Fruit fly (Drosophila melanogaster) whole organism, embryonic: Measurements from ENCODE around the gene CG6656.
A peak's percentile ranks its signal among the peaks of the same experiment; 100 is the strongest.

ENCODE experiments used
- B-H2 ChIP-seq: fragments of 200-800 bp; sonication (Bioruptor generic); optimal IDR thresholded peaks from 2 replicates; lab custom pipeline; 2018; ENCODE audit warnings: missing biosample characterization, mild to moderate bottlenecking, missing genetic modification characterization
- C15 ChIP-seq: fragments of 200-800 bp; sonication (Bioruptor generic); IDR thresholded peaks from 3 replicates; pipeline ENCODE4 v1.3.6; 2022; ENCODE audit warnings: missing biosample characterization, missing genetic modification characterization
- CG10321 ChIP-seq: fragments of 200-800 bp; sonication (Bioruptor generic); IDR thresholded peaks from 2 replicates; pipeline ENCODE4 v1.3.6; 2022; ENCODE audit warnings: missing biosample characterization, missing genetic modification characterization
- CG11093 ChIP-seq: fragments of 200-800 bp; sonication (Bioruptor generic); IDR thresholded peaks from 3 replicates; pipeline ENCODE4 v1.3.6; 2022; ENCODE audit warnings: missing biosample characterization, missing genetic modification characterization
- CG15073 ChIP-seq: fragments of 200-800 bp; sonication (Bioruptor generic); optimal IDR thresholded peaks from 2 replicates; lab custom pipeline; 2016; ENCODE audit warnings: missing biosample characterization, missing genetic modification characterization
- CG1529 ChIP-seq: fragments of 200-800 bp; sonication (Bioruptor generic); optimal IDR thresholded peaks from 3 replicates; lab custom pipeline; 2018; ENCODE audit warnings: missing biosample characterization, missing genetic modification characterization
- CG15696 ChIP-seq: fragments of 200-800 bp; sonication (Bioruptor generic); optimal IDR thresholded peaks from 2 replicates; lab custom pipeline; 2019; ENCODE audit warnings: missing biosample characterization, mild to moderate bottlenecking, missing genetic modification characterization, moderate library complexity
- CG16813 ChIP-seq: fragments of 200-800 bp; sonication (Bioruptor generic); IDR thresholded peaks from 3 replicates; pipeline ENCODE4 v1.3.6; 2022; ENCODE audit warnings: missing biosample characterization, missing genetic modification characterization; ENCODE audit not compliant: partially characterized antibody
- CG17912 ChIP-seq: fragments of 200-800 bp; sonication (Bioruptor generic); optimal IDR thresholded peaks from 2 replicates; lab custom pipeline; 2018; ENCODE audit warnings: missing biosample characterization, mild to moderate bottlenecking, missing genetic modification characterization
- CG2202 ChIP-seq: fragments of 200-800 bp; sonication (Bioruptor generic); optimal IDR thresholded peaks from 2 replicates; lab custom pipeline; 2018; ENCODE audit warnings: missing biosample characterization, mild to moderate bottlenecking, missing genetic modification characterization
- CG3065 ChIP-seq: fragments of 200-800 bp; sonication (Bioruptor generic); optimal IDR thresholded peaks from 2 replicates; lab custom pipeline; 2016; ENCODE audit warnings: missing biosample characterization, missing genetic modification characterization
- CG31365 ChIP-seq: fragments of 200-800 bp; sonication (Bioruptor generic); optimal IDR thresholded peaks from 2 replicates; lab custom pipeline; 2018; ENCODE audit warnings: missing biosample characterization, mild to moderate bottlenecking, missing genetic modification characterization
- CG33213 ChIP-seq: fragments of 200-800 bp; sonication (Bioruptor generic); optimal IDR thresholded peaks from 3 replicates; lab custom pipeline; 2016; ENCODE audit warnings: missing biosample characterization, missing genetic modification characterization
- CG4360 ChIP-seq: fragments of 200-800 bp; sonication (Bioruptor generic); IDR thresholded peaks from 2 replicates; pipeline ENCODE4 v1.3.6; 2022; ENCODE audit warnings: missing biosample characterization, missing genetic modification characterization
- CG8089 ChIP-seq: fragments of 200-800 bp; sonication (Bioruptor generic); optimal IDR thresholded peaks from 3 replicates; lab custom pipeline; 2016; ENCODE audit warnings: missing biosample characterization, missing genetic modification characterization
- CG8290 ChIP-seq, 3 experiments: fragments of 200-800 bp; sonication (Bioruptor generic); optimal IDR thresholded peaks; 2 replicates each; lab custom pipeline; 2016 to 2019; ENCODE audit warnings: missing biosample characterization in 3 of 3, missing genetic modification characterization in 3 of 3, mild to moderate bottlenecking in 2 of 3, moderate library complexity in 1 of 3
- CG8388 ChIP-seq: fragments of 200-800 bp; sonication (Bioruptor generic); optimal IDR thresholded peaks from 2 replicates; lab custom pipeline; 2019; ENCODE audit warnings: missing biosample characterization, mild to moderate bottlenecking, missing genetic modification characterization, moderate library complexity
- CG9817 ChIP-seq: fragments of 200-800 bp; sonication (Bioruptor generic); optimal IDR thresholded peaks from 2 replicates; lab custom pipeline; 2018; ENCODE audit warnings: missing biosample characterization, mild to moderate bottlenecking, missing genetic modification characterization, moderate library complexity
- D19A ChIP-seq: fragments of 200-800 bp; optimal IDR thresholded peaks from 3 replicates; lab custom pipeline; 2019; ENCODE audit warnings: missing biosample characterization, mild to moderate bottlenecking, missing genetic modification characterization, moderate library complexity
- Dfd ChIP-seq, 2 experiments: fragments of >200 bp; optimal IDR thresholded peaks; 2 replicates each; lab custom pipeline; 2017; ENCODE audit warnings: missing biosample characterization in 2 of 2, missing genetic modification characterization in 2 of 2
- Dref ChIP-seq: fragments of 200-800 bp; sonication (Bioruptor generic); IDR thresholded peaks from 2 replicates; pipeline ENCODE4 v1.3.6; 2022; ENCODE audit warnings: missing biosample characterization, missing genetic modification characterization
- E2f2 ChIP-seq: fragments of 200-800 bp; sonication (Bioruptor generic); IDR thresholded peaks from 2 replicates; pipeline ENCODE4 v1.3.6; 2022; ENCODE audit warnings: missing biosample characterization, missing genetic modification characterization
- HmgZ ChIP-seq: fragments of 200-800 bp; sonication (Bioruptor generic); optimal IDR thresholded peaks from 2 replicates; lab custom pipeline; 2018; ENCODE audit warnings: missing biosample characterization, mild to moderate bottlenecking, missing genetic modification characterization
- Nf-YB ChIP-seq: fragments of 200-800 bp; sonication (Bioruptor generic); optimal IDR thresholded peaks from 3 replicates; lab custom pipeline; 2019; ENCODE audit warnings: missing biosample characterization, mild to moderate bottlenecking, missing genetic modification characterization, moderate library complexity
- NfI ChIP-seq: fragments of 200-800 bp; sonication (Bioruptor generic); optimal IDR thresholded peaks from 3 replicates; lab custom pipeline; 2018; ENCODE audit warnings: missing biosample characterization, mild to moderate bottlenecking, missing genetic modification characterization, moderate library complexity
- Oaz ChIP-seq: fragments of 200-800 bp; sonication (Bioruptor generic); IDR thresholded peaks from 2 replicates; pipeline ENCODE4 v1.3.6; 2022; ENCODE audit warnings: missing biosample characterization, missing genetic modification characterization
- Ptx1 ChIP-seq: fragments of 200-800 bp; sonication (Bioruptor generic); IDR thresholded peaks from 2 replicates; pipeline ENCODE4 v1.3.6; 2022; ENCODE audit warnings: missing biosample characterization, missing genetic modification characterization
- Sry-δ ChIP-seq: fragments of 200-800 bp; sonication (Bioruptor generic); optimal IDR thresholded peaks from 2 replicates; lab custom pipeline; 2016; ENCODE audit warnings: missing biosample characterization, missing genetic modification characterization
- Ssrp ChIP-seq: fragments of 200-800 bp; sonication (Bioruptor generic); optimal IDR thresholded peaks from 2 replicates; lab custom pipeline; 2018; ENCODE audit warnings: missing biosample characterization, mild to moderate bottlenecking, missing genetic modification characterization, moderate library complexity
- Tbp ChIP-seq: fragments of >200 bp; optimal IDR thresholded peaks from 2 replicates; lab custom pipeline; 2018; ENCODE audit warnings: missing biosample characterization, missing genetic modification characterization
- Vsx1 ChIP-seq: fragments of 200-800 bp; sonication (Bioruptor generic); optimal IDR thresholded peaks from 2 replicates; lab custom pipeline; 2017; ENCODE audit warnings: missing biosample characterization, mild to moderate bottlenecking, missing genetic modification characterization, missing genetic modification reagents
- YL-1 ChIP-seq: fragments of 200-800 bp; sonication (Bioruptor generic); optimal IDR thresholded peaks from 3 replicates; lab custom pipeline; 2017; ENCODE audit warnings: missing biosample characterization, mild to moderate bottlenecking, missing genetic modification characterization
- amos ChIP-seq: fragments of 200-800 bp; sonication (Bioruptor generic); IDR thresholded peaks from 2 replicates; pipeline ENCODE4 v1.3.6; 2022; ENCODE audit warnings: missing biosample characterization, missing genetic modification characterization; ENCODE audit not compliant: partially characterized antibody
- chm ChIP-seq: fragments of 200-800 bp; sonication (Bioruptor generic); IDR thresholded peaks from 2 replicates; pipeline ENCODE4 v1.3.6; 2022; ENCODE audit warnings: missing biosample characterization, missing genetic modification characterization
- dysf ChIP-seq: fragments of 200-800 bp; sonication (Bioruptor generic); IDR thresholded peaks from 3 replicates; pipeline ENCODE4 v1.3.6; 2022; ENCODE audit warnings: missing biosample characterization, missing genetic modification characterization
- ems ChIP-seq: fragments of 200-800 bp; sonication (Bioruptor generic); optimal IDR thresholded peaks from 3 replicates; lab custom pipeline; 2016; ENCODE audit warnings: missing biosample characterization, missing genetic modification characterization
- eve ChIP-seq, 2 experiments: fragments of >200 bp; optimal IDR thresholded peaks; 2 replicates each; lab custom pipeline; 2017; ENCODE audit warnings: missing biosample characterization in 2 of 2, missing genetic modification characterization in 2 of 2
- fd3F ChIP-seq: fragments of 200-800 bp; sonication (Bioruptor generic); optimal IDR thresholded peaks from 2 replicates; lab custom pipeline; 2018; ENCODE audit warnings: missing biosample characterization, mild to moderate bottlenecking, missing genetic modification characterization, moderate library complexity
- gfzf ChIP-seq: fragments of 200-800 bp; sonication (Bioruptor generic); optimal IDR thresholded peaks from 2 replicates; lab custom pipeline; 2016; ENCODE audit warnings: missing biosample characterization, mild to moderate bottlenecking, missing genetic modification characterization, moderate library complexity
- insv ChIP-seq, 2 experiments: fragments of 200-800 bp; sonication (Bioruptor generic); optimal IDR thresholded peaks; 3 replicates each; lab custom pipeline; 2016 to 2018; ENCODE audit warnings: missing biosample characterization in 2 of 2, missing genetic modification characterization in 2 of 2
- pita ChIP-seq: fragments of 200-800 bp; sonication (Bioruptor generic); optimal IDR thresholded peaks from 2 replicates; lab custom pipeline; 2017; ENCODE audit warnings: missing biosample characterization, mild to moderate bottlenecking, missing genetic modification characterization
- pros ChIP-seq: fragments of 200-800 bp; sonication (Bioruptor generic); optimal IDR thresholded peaks from 3 replicates; lab custom pipeline; 2019; ENCODE audit warnings: missing biosample characterization, mild to moderate bottlenecking, missing genetic modification characterization, moderate library complexity
- row ChIP-seq: fragments of 200-800 bp; sonication (Bioruptor generic); IDR thresholded peaks from 3 replicates; pipeline ENCODE4 v1.3.6; 2022; ENCODE audit warnings: missing biosample characterization, missing genetic modification characterization
- scrt ChIP-seq: fragments of 200-800 bp; sonication (Bioruptor generic); optimal IDR thresholded peaks from 2 replicates; lab custom pipeline; 2018; ENCODE audit warnings: missing biosample characterization, mild to moderate bottlenecking, missing genetic modification characterization, moderate library complexity
- sim ChIP-seq: fragments of 200-800 bp; sonication (Bioruptor generic); IDR thresholded peaks from 2 replicates; pipeline ENCODE4 v1.3.6; 2022; ENCODE audit warnings: missing biosample characterization, missing genetic modification characterization
- slou ChIP-seq: fragments of 200-800 bp; sonication (Bioruptor generic); optimal IDR thresholded peaks from 3 replicates; lab custom pipeline; 2016; ENCODE audit warnings: missing biosample characterization, missing genetic modification characterization
- ssp ChIP-seq: fragments of 200-800 bp; sonication (Bioruptor generic); IDR thresholded peaks from 2 replicates; pipeline ENCODE4 v1.3.6; 2022; ENCODE audit warnings: missing biosample characterization, missing genetic modification characterization
- trem ChIP-seq: fragments of 200-800 bp; optimal IDR thresholded peaks from 3 replicates; lab custom pipeline; 2019; ENCODE audit warnings: missing biosample characterization, mild to moderate bottlenecking, missing genetic modification characterization, moderate library complexity
- unpg ChIP-seq: fragments of 200-800 bp; sonication (Bioruptor generic); optimal IDR thresholded peaks from 3 replicates; lab custom pipeline; 2018; ENCODE audit warnings: missing biosample characterization, mild to moderate bottlenecking, missing genetic modification characterization, moderate library complexity

CG6656 gene

DNA sequence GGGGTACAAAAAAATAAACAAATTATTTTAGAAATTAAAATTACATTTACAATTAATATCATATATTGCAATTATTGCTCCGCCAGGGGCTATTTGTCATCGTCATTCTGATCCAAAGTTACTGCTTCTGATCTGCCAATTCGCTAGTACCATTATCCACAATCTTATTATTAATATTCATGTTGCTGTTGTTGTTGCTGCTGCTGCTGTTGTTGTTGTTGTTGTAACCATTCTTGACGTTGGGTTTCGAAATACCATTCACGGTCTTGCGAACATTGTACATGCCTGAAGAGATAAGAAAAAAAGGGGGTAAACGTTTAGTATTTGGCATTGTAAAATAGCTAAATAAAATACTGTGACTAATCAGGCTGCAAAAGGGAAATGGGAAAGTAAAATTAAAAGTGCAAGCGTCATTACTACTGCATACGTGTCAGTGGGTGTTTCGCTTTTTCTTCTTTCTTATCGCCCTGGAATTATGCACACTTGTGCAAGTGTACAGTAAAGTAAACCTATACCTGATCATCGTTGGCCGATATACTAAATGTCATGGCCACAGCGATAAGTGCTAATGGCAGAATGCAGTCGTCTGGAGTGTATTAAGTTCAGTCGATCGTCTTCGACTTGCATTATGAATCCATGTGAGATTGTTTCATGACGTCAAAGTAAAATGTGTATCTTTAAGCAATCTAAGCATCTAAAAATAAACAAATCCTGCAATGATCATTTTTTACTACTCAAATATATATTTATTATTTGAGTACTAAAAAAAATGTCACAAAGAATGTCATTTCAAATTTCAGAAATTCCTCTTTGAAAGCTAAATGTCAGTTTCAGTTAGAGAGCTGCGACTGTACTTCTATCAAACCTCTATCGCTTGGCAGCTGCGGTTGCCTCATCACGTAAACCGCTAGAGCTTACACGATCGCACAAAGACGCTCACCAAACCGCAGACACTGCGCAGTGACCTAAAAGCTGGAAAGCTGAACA lies 23.2 kb upstream of the CG6656 start:
- no peak for TF ChIP-seq fd3F
- TF ChIP-seq CG10321 (GFP tag; lab: Robert Waterston, UW) = no peak
- TF ChIP-seq CG31365 (tag; lab: Kevin White, UChicago) = no peak
- no peak for TF ChIP-seq CG3065
- TF ChIP-seq CG2202 (tag; lab: Kevin White, UChicago) = no peak
- TF ChIP-seq NfI (GFP tag; lab: Kevin White, UChicago) = no peak
- no peak for TF ChIP-seq HmgZ (tag; lab: Kevin White, UChicago)
- TF ChIP-seq Nf-YB (GFP tag; lab: Kevin White, UChicago) = no peak
- no peak for TF ChIP-seq CG8388 (GFP tag; lab: Kevin White, UChicago)
- TF ChIP-seq eve (GFP tag; optimal IDR thresholded peaks at IDR 0.05; lab: Kevin White, UChicago) = peak in 1 of 2 experiments; percentile 19
- no peak for TF ChIP-seq CG15073 (GFP tag; lab: Kevin White, UChicago)
- TF ChIP-seq insv (GFP tag; optimal IDR thresholded peaks at IDR 0.05; lab: Kevin White, UChicago) = no peak
- peak; percentile 30; the same call in 1 of the 2 replicates for TF ChIP-seq chm
- TF ChIP-seq B-H2 = no peak
- TF ChIP-seq gfzf (GFP tag; lab: Kevin White, UChicago) = no peak
- TF ChIP-seq Vsx1 (GFP tag; lab: Kevin White, UChicago) = no peak
- TF ChIP-seq pita (GFP tag; lab: Kevin White, UChicago) = no peak
- peak; percentile 90 for TF ChIP-seq CG4360
- no peak for TF ChIP-seq CG33213 (GFP tag; lab: Kevin White, UChicago)
- no peak for TF ChIP-seq unpg (GFP tag; lab: Kevin White, UChicago)
- TF ChIP-seq CG8290 (GFP tag; optimal IDR thresholded peaks at IDR 0.05; lab: Kevin White, UChicago) = no peak
- TF ChIP-seq CG8290 (tag; optimal IDR thresholded peaks at IDR 0.05; lab: Kevin White, UChicago) = peak in 1 of 2 experiments; percentile 21
- TF ChIP-seq CG16813 = no peak
- TF ChIP-seq ems (GFP tag; lab: Kevin White, UChicago) = no peak
- TF ChIP-seq Tbp (GFP tag; lab: Kevin White, UChicago) = no peak
- TF ChIP-seq dysf (GFP tag; lab: Robert Waterston, UW) = no peak
- no peak for TF ChIP-seq C15 (GFP tag; lab: Robert Waterston, UW)
- no peak for TF ChIP-seq ssp (GFP tag; lab: Robert Waterston, UW)
- no peak for TF ChIP-seq YL-1
- no peak for TF ChIP-seq Sry-δ (GFP tag; lab: Kevin White, UChicago)
- TF ChIP-seq CG17912 (GFP tag; lab: Kevin White, UChicago) = no peak
- TF ChIP-seq amos (GFP tag; lab: Robert Waterston, UW) = no peak
- no peak for TF ChIP-seq sim
- TF ChIP-seq CG11093 (GFP tag; lab: Robert Waterston, UW) = no peak
- no peak for TF ChIP-seq Ptx1
- TF ChIP-seq CG9817 = no peak
- TF ChIP-seq row = no peak
- TF ChIP-seq slou = no peak
- TF ChIP-seq CG1529 = no peak
- no peak for TF ChIP-seq E2f2 (GFP tag; lab: Robert Waterston, UW)
- no peak for TF ChIP-seq scrt (GFP tag; lab: Kevin White, UChicago)
- TF ChIP-seq Oaz (GFP tag; lab: Robert Waterston, UW) = no peak
- TF ChIP-seq Ssrp (tag; lab: Kevin White, UChicago) = no peak
- no peak for TF ChIP-seq trem (tag; lab: Kevin White, UChicago)
- TF ChIP-seq pros (GFP tag; lab: Kevin White, UChicago) = no peak
- no peak for TF ChIP-seq Dfd (GFP tag; optimal IDR thresholded peaks at IDR 0.05; lab: Kevin White, UChicago)
- no peak for TF ChIP-seq CG15696
- TF ChIP-seq CG8089 = no peak
- TF ChIP-seq Dref (GFP tag; lab: Robert Waterston, UW) = no peak
- no peak for TF ChIP-seq D19A (tag; lab: Kevin White, UChicago)
